Worm (Caenorhabditis elegans): ENCODE data around the gene unc-103.

ce11 chrIII:4196301-4196987, 81.3 kb downstream of the unc-103 start:
- TF ChIP-seq him-1 (tag; optimal IDR thresholded peaks at IDR 0.05) (no peak), W03F9.2 (tag; optimal IDR thresholded peaks at IDR 0.05) (peak; percentile 7)

Data from whole organism, L4/young adult.